Worm (Caenorhabditis elegans) whole organism, L1 larva: ENCODE results near the gene T14B4.3.

ENCODE experiments used
- F16B12.6 ChIP-seq: fragments of 150-350 bp; optimal IDR thresholded peaks from 2 replicates; lab custom pipeline; 2014; ENCODE audit warnings: missing biosample characterization, missing genetic modification characterization
- Y116A8C.19 ChIP-seq: sonication (generic microtip); optimal IDR thresholded peaks from 2 replicates; lab custom pipeline; 2016; ENCODE audit warnings: missing compliant biosample characterization, missing genetic modification characterization, borderline replicate concordance
- ama-1 ChIP-seq: fragments of 150-350 bp; optimal IDR thresholded peaks from 2 replicates; lab custom pipeline; 2014
- ceh-63 ChIP-seq: fragments of 200-800 bp; sonication (Bioruptor generic); optimal IDR thresholded peaks from 2 replicates; lab custom pipeline; 2018; ENCODE audit warnings: mild to moderate bottlenecking, missing genetic modification characterization, missing compliant biosample characterization
- ceh-82 ChIP-seq, 3 experiments: fragments of 150-350 bp in 1 of 3; sonication (generic microtip) in 2 of 3; optimal IDR thresholded peaks; 2 replicates each; lab custom pipeline; 2014 to 2017; ENCODE audit warnings: missing biosample characterization in 3 of 3, missing genetic modification characterization in 3 of 3
- ceh-90 ChIP-seq: sonication (generic microtip); optimal IDR thresholded peaks from 2 replicates; lab custom pipeline; 2016; ENCODE audit warnings: missing genetic modification characterization, missing compliant biosample characterization
- ces-1 ChIP-seq: fragments of 150-350 bp; optimal IDR thresholded peaks from 2 replicates; lab custom pipeline; 2014; ENCODE audit warnings: missing biosample characterization, missing genetic modification reagents, missing genetic modification characterization
- dpl-1 ChIP-seq, 3 experiments: fragments of 150-350 bp in 2 of 3; sonication (generic microtip) in 1 of 3; optimal IDR thresholded peaks; 2 replicates each; lab custom pipeline; 2014 to 2017; ENCODE audit warnings: missing biosample characterization in 3 of 3, missing genetic modification characterization in 3 of 3, missing genetic modification reagents in 3 of 3
- efl-1 ChIP-seq, 4 experiments: fragments of 150-350 bp; optimal IDR thresholded peaks in 3 of 4; peaks in 1 of 4; 1 replicate in 1 of 4; 2 replicates in 3 of 4; lab custom pipeline; 2014; ENCODE audit warnings: missing biosample characterization in 2 of 4, missing genetic modification characterization in 2 of 4, missing genetic modification reagents in 2 of 4
- efl-3 ChIP-seq: fragments of 200-800 bp; sonication (Bioruptor generic); optimal IDR thresholded peaks from 2 replicates; lab custom pipeline; 2018; ENCODE audit warnings: mild to moderate bottlenecking, missing genetic modification characterization, missing compliant biosample characterization
- elt-2 ChIP-seq: sonication (generic microtip); optimal IDR thresholded peaks from 2 replicates; lab custom pipeline; 2016; ENCODE audit warnings: missing genetic modification characterization, mild to moderate bottlenecking, inconsistent platforms, missing compliant biosample characterization, missing genetic modification reagents
- elt-3 ChIP-seq, 6 experiments: fragments of 150-350 bp in 1 of 6; sonication (generic microtip); optimal IDR thresholded peaks; 2 replicates each; lab custom pipeline; 2017 to 2018; ENCODE audit warnings: missing biosample characterization in 6 of 6, missing genetic modification characterization in 6 of 6, inconsistent platforms in 1 of 6
- fkh-8 ChIP-seq: sonication (generic microtip); optimal IDR thresholded peaks from 2 replicates; lab custom pipeline; 2016; ENCODE audit warnings: mild to moderate bottlenecking, missing genetic modification characterization, missing compliant biosample characterization
- grh-1 ChIP-seq: fragments of 200-800 bp; sonication (Bioruptor generic); IDR thresholded peaks from 2 replicates; pipeline ENCODE4 v1.3.6; 2022; ENCODE audit warnings: missing genetic modification reagents, missing genetic modification characterization, missing compliant biosample characterization
- hlh-17 ChIP-seq: fragments of 200-800 bp; sonication (Bioruptor generic); optimal IDR thresholded peaks from 2 replicates; lab custom pipeline; 2018; ENCODE audit warnings: missing genetic modification characterization, mild to moderate bottlenecking, missing compliant biosample characterization, moderate library complexity, borderline replicate concordance
- hlh-4 ChIP-seq: sonication (generic microtip); optimal IDR thresholded peaks from 2 replicates; lab custom pipeline; 2016; ENCODE audit warnings: mild to moderate bottlenecking, missing genetic modification characterization, missing compliant biosample characterization
- irx-1 ChIP-seq: sonication (generic microtip); optimal IDR thresholded peaks from 2 replicates; lab custom pipeline; 2016; ENCODE audit warnings: missing genetic modification characterization, missing compliant biosample characterization
- isw-1 ChIP-seq: fragments of 200-800 bp; sonication (Bioruptor generic); IDR thresholded peaks from 2 replicates; pipeline ENCODE4 v1.3.6; 2022; ENCODE audit warnings: missing genetic modification characterization, missing compliant biosample characterization
- lin-14 ChIP-seq: fragments of 200-800 bp; sonication (Bioruptor generic); optimal IDR thresholded peaks from 2 replicates; lab custom pipeline; 2018; ENCODE audit warnings: mild to moderate bottlenecking, missing genetic modification characterization, moderate library complexity, missing compliant biosample characterization
- lin-15B ChIP-seq: fragments of 150-350 bp; sonication (generic microtip); optimal IDR thresholded peaks from 3 replicates; lab custom pipeline; 2014; ENCODE audit warnings: missing biosample characterization, missing genetic modification characterization
- lin-35 ChIP-seq, 2 experiments: fragments of 150-350 bp; optimal IDR thresholded peaks; 2 replicates each; lab custom pipeline; 2014; ENCODE audit warnings: missing biosample characterization in 2 of 2, missing genetic modification characterization in 2 of 2, missing genetic modification reagents in 2 of 2
- lin-39 ChIP-seq: fragments of 150-350 bp; optimal IDR thresholded peaks from 2 replicates; lab custom pipeline; 2014; ENCODE audit warnings: missing biosample characterization, missing genetic modification reagents, missing genetic modification characterization
- lir-3 ChIP-seq: sonication (generic microtip); optimal IDR thresholded peaks from 2 replicates; lab custom pipeline; 2016; ENCODE audit warnings: mild to moderate bottlenecking, missing genetic modification characterization, moderate library complexity, missing compliant biosample characterization; ENCODE audit not compliant: poor library complexity
- lsy-2 ChIP-seq, 2 experiments: fragments of 150-350 bp; optimal IDR thresholded peaks; 2 replicates each; lab custom pipeline; 2014; ENCODE audit warnings: missing biosample characterization in 2 of 2, missing genetic modification characterization in 2 of 2
- mep-1 ChIP-seq: fragments of 150-350 bp; optimal IDR thresholded peaks from 2 replicates; lab custom pipeline; 2014; ENCODE audit warnings: missing biosample characterization, missing genetic modification characterization
- nhr-19 ChIP-seq: fragments of 200-800 bp; sonication (Bioruptor generic); conservative IDR thresholded peaks from 2 replicates; pipeline ENCODE4 v1.3.6; 2022; ENCODE audit warnings: missing genetic modification characterization, missing compliant biosample characterization
- nhr-20 ChIP-seq: sonication (generic microtip); optimal IDR thresholded peaks from 2 replicates; lab custom pipeline; 2016; ENCODE audit warnings: mild to moderate bottlenecking, missing genetic modification characterization, missing compliant biosample characterization
- nhr-28 ChIP-seq: fragments of 150-350 bp; optimal IDR thresholded peaks from 2 replicates; lab custom pipeline; 2014; ENCODE audit warnings: missing biosample characterization, missing genetic modification characterization
- nhr-47 ChIP-seq: sonication (generic microtip); optimal IDR thresholded peaks from 2 replicates; lab custom pipeline; 2016; ENCODE audit warnings: mild to moderate bottlenecking, missing genetic modification characterization, moderate library complexity, missing compliant biosample characterization
- nhr-71 ChIP-seq: sonication (generic microtip); optimal IDR thresholded peaks from 2 replicates; lab custom pipeline; 2016; ENCODE audit warnings: mild to moderate bottlenecking, missing genetic modification characterization, moderate library complexity, missing compliant biosample characterization
- nhr-77 ChIP-seq: fragments of 150-350 bp; optimal IDR thresholded peaks from 2 replicates; lab custom pipeline; 2014; ENCODE audit warnings: missing biosample characterization, missing genetic modification characterization
- pag-3 ChIP-seq: sonication (generic microtip); optimal IDR thresholded peaks from 2 replicates; lab custom pipeline; 2017; ENCODE audit warnings: missing genetic modification characterization, mild to moderate bottlenecking, missing compliant biosample characterization, antibody characterized with exemption, borderline replicate concordance; ENCODE audit not compliant: insufficient read depth
- skn-1 ChIP-seq: fragments of 150-350 bp; optimal IDR thresholded peaks from 2 replicates; lab custom pipeline; 2014; ENCODE audit warnings: missing biosample characterization, missing genetic modification characterization
- snu-23 ChIP-seq: sonication (generic microtip); optimal IDR thresholded peaks from 2 replicates; lab custom pipeline; 2016; ENCODE audit warnings: missing genetic modification characterization, missing compliant biosample characterization
- sox-4 ChIP-seq: sonication (generic microtip); optimal IDR thresholded peaks from 2 replicates; lab custom pipeline; 2016; ENCODE audit warnings: missing genetic modification characterization, missing compliant biosample characterization
- sup-37 ChIP-seq: fragments of 200-800 bp; sonication (Bioruptor generic); optimal IDR thresholded peaks from 2 replicates; lab custom pipeline; 2018; ENCODE audit warnings: mild to moderate bottlenecking, missing genetic modification characterization, missing compliant biosample characterization
- swsn-7 ChIP-seq: sonication (generic microtip); optimal IDR thresholded peaks from 2 replicates; lab custom pipeline; 2016; ENCODE audit warnings: missing genetic modification characterization, missing compliant biosample characterization
- tbx-2 ChIP-seq: sonication (generic microtip); optimal IDR thresholded peaks from 2 replicates; lab custom pipeline; 2016; ENCODE audit warnings: missing genetic modification characterization, missing compliant biosample characterization
- unc-130 ChIP-seq: fragments of 150-350 bp; optimal IDR thresholded peaks from 2 replicates; lab custom pipeline; 2017; ENCODE audit warnings: missing biosample characterization, missing genetic modification characterization, inconsistent platforms
- unc-86 ChIP-seq: sonication (generic microtip); optimal IDR thresholded peaks from 2 replicates; lab custom pipeline; 2016; ENCODE audit warnings: missing genetic modification characterization, missing compliant biosample characterization
- xbp-1 ChIP-seq: sonication (generic microtip); optimal IDR thresholded peaks from 2 replicates; lab custom pipeline; 2016; ENCODE audit warnings: missing genetic modification characterization, missing compliant biosample characterization
- zip-4 ChIP-seq: fragments of 200-800 bp; sonication (Bioruptor generic); optimal IDR thresholded peaks from 2 replicates; lab custom pipeline; 2018; ENCODE audit warnings: mild to moderate bottlenecking, missing genetic modification characterization, moderate library complexity, missing compliant biosample characterization
- ztf-11 ChIP-seq, 2 experiments: sonication (generic microtip); optimal IDR thresholded peaks; 2 replicates each; lab custom pipeline; 2016 to 2017; ENCODE audit warnings: missing genetic modification characterization in 2 of 2, missing biosample characterization in 1 of 2, missing compliant biosample characterization in 1 of 2
- ztf-4 ChIP-seq: fragments of 150-350 bp; optimal IDR thresholded peaks from 2 replicates; lab custom pipeline; 2014; ENCODE audit warnings: missing biosample characterization, missing genetic modification characterization

Gene T14B4.3

ce11 chrII:6695388-6695787, 39.3 kb upstream of the T14B4.3 start, which contains the start of gene C18H9.5:
Gene C18H9.5, minus strand, starts transcription at chrII:6695566.
- peak in 1 of 6 experiments; percentile 7 for TF ChIP-seq elt-3 (tag; optimal IDR thresholded peaks at IDR 0.05; lab: Kevin White, UChicago)
- peak; percentile 5 for TF ChIP-seq nhr-20
- TF ChIP-seq ama-1 (lab: Kevin White, UChicago), result no peak

- TF ChIP-seq sup-37 (GFP tag; lab: Kevin White, UChicago) (no peak), sox-4 (tag; lab: Kevin White, UChicago) (no peak), nhr-19 (GFP tag; lab: Robert Waterston, UW) (no peak), dpl-1 (GFP tag; optimal IDR thresholded peaks at IDR 0.05; lab: Kevin White, UChicago) (no peak), isw-1 (GFP tag; lab: Robert Waterston, UW) (no peak), unc-130 (tag; lab: Kevin White, UChicago) (no peak)
These were observed 36.0 kb upstream of the T14B4.3 start, which contains the start of gene C18H9.1 for ce11 chrII:6698784-6699183. Gene C18H9.1, plus strand, starts transcription at chrII:6699084.

DNA sequence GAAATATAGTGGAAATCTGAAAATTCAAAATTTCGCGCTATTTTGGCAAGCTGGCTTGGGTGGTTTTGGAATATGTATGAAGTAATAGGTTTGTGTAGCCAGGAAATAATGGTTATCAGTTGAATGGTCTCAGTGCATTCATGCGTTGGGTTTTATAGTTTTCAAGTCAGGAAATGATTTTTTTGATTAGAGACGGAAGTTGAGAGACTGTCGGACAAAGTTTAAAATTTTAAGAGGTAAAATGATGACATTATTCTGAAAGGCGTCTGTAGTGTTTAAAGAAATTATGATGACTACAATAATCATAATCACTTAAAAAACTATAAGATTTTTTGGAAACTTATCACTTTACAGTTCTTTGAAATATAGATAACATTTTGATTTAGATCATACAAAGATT, 33.2 kb upstream of the T14B4.3 start, which contains the start of gene C18H9.6:
Gene C18H9.6, minus strand, starts transcription at position 129 of the 400 bp plus-strand sequence.
- TF ChIP-seq lin-14 (GFP tag; lab: Kevin White, UChicago), result no peak
- TF ChIP-seq unc-86 (tag; lab: Kevin White, UChicago), result no peak
- TF ChIP-seq elt-2 (tag; lab: Kevin White, UChicago), result peak; percentile 86
- no peak for TF ChIP-seq ceh-63

DNA sequence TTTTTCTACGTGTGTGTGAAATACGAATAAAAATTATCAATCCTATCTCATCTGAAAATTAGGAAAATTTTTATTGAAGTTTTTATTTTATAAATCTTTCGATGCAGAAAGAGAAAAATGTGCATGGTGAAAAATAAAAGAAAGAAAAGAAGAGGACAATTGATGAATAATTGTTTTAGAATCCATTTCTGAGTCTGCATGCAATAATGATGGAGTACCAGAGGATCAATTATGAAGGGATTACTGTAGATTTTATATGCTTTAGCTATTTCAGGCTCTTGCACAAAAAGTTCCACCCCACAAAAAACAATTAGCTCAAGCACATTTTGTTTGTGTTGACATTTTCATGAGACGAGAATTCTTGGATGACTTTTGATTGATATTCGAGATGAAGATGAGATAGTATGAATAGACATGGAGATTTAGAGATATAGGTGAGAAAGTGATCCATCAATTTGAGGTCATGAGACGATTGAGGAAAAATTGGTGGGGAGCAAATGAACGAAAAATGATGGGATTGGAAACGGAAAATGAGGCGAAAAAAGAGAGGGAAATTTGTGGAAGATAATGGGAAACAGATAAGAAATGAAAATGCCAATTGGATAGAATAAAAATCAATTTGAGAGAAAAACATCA, 29.0 kb upstream of the T14B4.3 start, which contains the start of gene rpy-1:
Gene rpy-1, minus strand, starts transcription at position 51 of the 636 bp plus-strand sequence.
- TF ChIP-seq ces-1 (no peak), ztf-11 (tag; optimal IDR thresholded peaks at IDR 0.05; lab: Kevin White, UChicago) (no peak), zip-4 (GFP tag; lab: Kevin White, UChicago) (no peak), nhr-71 (tag; lab: Kevin White, UChicago) (peak; percentile 68), fkh-8 (tag; lab: Kevin White, UChicago) (no peak), nhr-20 (peak; percentile 21), mep-1 (tag; lab: Kevin White, UChicago) (no peak), irx-1 (tag; lab: Kevin White, UChicago) (no peak), lir-3 (tag; lab: Kevin White, UChicago) (no peak), ztf-4 (tag; lab: Kevin White, UChicago) (peak; percentile 22), nhr-47 (tag; lab: Kevin White, UChicago) (no peak), xbp-1 (tag; lab: Kevin White, UChicago) (no peak), ceh-82 (tag; optimal IDR thresholded peaks at IDR 0.05; lab: Kevin White, UChicago) (no peak), nhr-77 (tag; lab: Kevin White, UChicago) (no peak), skn-1 (no peak), nhr-19 (GFP tag; lab: Robert Waterston, UW) (0 out of 2 replicates have a peak, but pooled peaks have one; percentile 13), lin-15B (no peak), efl-1 (optimal IDR thresholded peaks at IDR 0.05; lab: Kevin White, UChicago) (no peak), efl-1 (GFP tag; optimal IDR thresholded peaks at IDR 0.05 in 1 of 2; lab: Kevin White, UChicago) (peak in 1 of 2 experiments; percentile 41), hlh-17 (GFP tag; lab: Kevin White, UChicago) (no peak), tbx-2 (no peak), pag-3 (tag; lab: Kevin White, UChicago) (no peak), snu-23 (peak; percentile 36), sup-37 (GFP tag; lab: Kevin White, UChicago) (no peak), lin-35 (GFP tag; optimal IDR thresholded peaks at IDR 0.05; lab: Kevin White, UChicago) (no peak), Y116A8C.19 (tag; lab: Kevin White, UChicago) (no peak), ceh-90 (tag; lab: Kevin White, UChicago) (no peak), F16B12.6 (tag; lab: Kevin White, UChicago) (no peak), efl-3 (no peak), grh-1 (GFP tag; lab: Robert Waterston, UW) (no peak), lin-39 (peak; percentile 61), hlh-4 (tag; lab: Kevin White, UChicago) (no peak), lsy-2 (tag; optimal IDR thresholded peaks at IDR 0.05; lab: Kevin White, UChicago) (peak; percentile 36 to 51), nhr-28 (no peak), unc-130 (tag; lab: Kevin White, UChicago) (no peak), swsn-7 (no peak)
